Worm (Caenorhabditis elegans): Measurements from ENCODE around the gene inx-9.

The inx-9 gene

ce11 chrIV:11718653-11719052, 42.5 kb downstream of the inx-9 start:
- TF ChIP-seq blmp-1 (tag; optimal IDR thresholded peaks at IDR 0.05; ENCODE audit: insufficient read depth): peak; percentile 97
- no peak for TF ChIP-seq zag-1 (tag; optimal IDR thresholded peaks at IDR 0.05)
- no peak for TF ChIP-seq nhr-21 (tag; optimal IDR thresholded peaks at IDR 0.05)
- TF ChIP-seq Y55F3AM.14 (GFP tag; optimal IDR thresholded peaks at IDR 0.05): no peak
- TF ChIP-seq sma-3 (GFP tag; optimal IDR thresholded peaks at IDR 0.05): no peak
- no peak for TF ChIP-seq mbf-1 (tag; optimal IDR thresholded peaks at IDR 0.05)
- TF ChIP-seq unc-62 (GFP tag; optimal IDR thresholded peaks at IDR 0.05): no peak
- TF ChIP-seq mdl-1 (tag; optimal IDR thresholded peaks at IDR 0.05): no peak

DNA sequence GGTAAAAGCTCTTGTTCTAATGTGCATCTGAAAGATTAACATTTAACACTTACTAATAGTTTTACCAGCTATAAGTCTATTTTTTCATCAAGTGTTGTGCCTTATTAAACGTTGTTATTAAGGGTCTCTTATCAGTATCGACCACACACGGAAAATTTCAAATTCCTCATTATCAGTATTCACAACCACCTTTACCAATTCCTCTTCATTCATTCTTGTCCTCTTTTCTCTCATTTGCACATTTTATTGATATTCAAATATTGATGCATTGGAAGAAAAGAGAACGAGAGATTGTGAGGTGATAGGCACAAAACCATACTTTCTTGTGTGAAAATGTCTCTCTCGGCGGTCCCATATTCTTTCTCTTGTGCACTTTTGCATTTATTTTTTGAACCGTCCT, 45.7 kb downstream of the inx-9 start:
- TF ChIP-seq nhr-6 (tag; optimal IDR thresholded peaks at IDR 0.05) (no peak), lin-39 (tag; optimal IDR thresholded peaks at IDR 0.05) (no peak), unc-62 (GFP tag; optimal IDR thresholded peaks at IDR 0.05) (no peak), ceh-16 (tag; optimal IDR thresholded peaks at IDR 0.05) (no peak), ztf-11 (tag; optimal IDR thresholded peaks at IDR 0.05) (no peak), mbf-1 (tag; optimal IDR thresholded peaks at IDR 0.05) (no peak), C34F6.9 (tag; optimal IDR thresholded peaks at IDR 0.05) (no peak), fos-1 (tag; optimal IDR thresholded peaks at IDR 0.05) (peak; percentile 75), alr-1 (tag; optimal IDR thresholded peaks at IDR 0.05) (no peak), ZK546.5 (tag; optimal IDR thresholded peaks at IDR 0.05) (no peak), nhr-10 (tag; optimal IDR thresholded peaks at IDR 0.05) (no peak), mab-5 (tag; optimal IDR thresholded peaks at IDR 0.05) (no peak), nhr-25 (tag; optimal IDR thresholded peaks at IDR 0.05) (no peak), ztf-4 (tag; optimal IDR thresholded peaks at IDR 0.05) (no peak), crh-2 (tag; optimal IDR thresholded peaks at IDR 0.05) (peak; percentile 2), blmp-1 (tag; optimal IDR thresholded peaks at IDR 0.05; ENCODE audit: insufficient read depth) (no peak), aly-2 (tag; optimal IDR thresholded peaks at IDR 0.05) (no peak)

DNA sequence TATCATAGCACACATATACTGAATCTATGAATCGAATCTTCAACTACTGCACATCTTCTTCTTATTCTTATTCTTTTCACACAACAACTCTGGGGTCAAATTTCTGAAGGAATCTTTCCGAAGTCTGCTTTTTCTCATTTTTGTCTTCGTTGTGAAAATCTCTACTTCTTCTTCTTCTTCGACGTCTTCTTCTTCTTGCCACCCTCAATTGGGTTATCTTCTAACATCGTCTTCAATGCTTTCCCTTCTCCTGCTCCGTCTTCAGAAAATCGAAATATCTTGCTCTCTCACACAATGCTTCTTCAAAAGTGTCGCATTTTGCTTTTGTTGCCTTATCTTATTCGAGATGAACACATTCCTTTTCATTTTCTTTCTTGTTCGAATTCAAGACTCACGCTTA, 47.1 kb downstream of the inx-9 start:
- TF ChIP-seq lin-13 (GFP tag; optimal IDR thresholded peaks at IDR 0.05) (no peak), ZK546.5 (tag; optimal IDR thresholded peaks at IDR 0.05) (no peak), elt-3 (tag; optimal IDR thresholded peaks at IDR 0.05) (no peak), nhr-21 (tag; optimal IDR thresholded peaks at IDR 0.05) (no peak), Y55F3AM.14 (GFP tag; optimal IDR thresholded peaks at IDR 0.05) (no peak), lin-11 (tag; optimal IDR thresholded peaks at IDR 0.05) (no peak)

Measured in whole organism, L2 larva.